Worm (Caenorhabditis elegans) whole organism, late embryonic: ENCODE measurements around the gene Y105C5B.1.

Source experiments
- C08G9.2 ChIP-seq: sonication (generic microtip); optimal IDR thresholded peaks from 2 replicates; lab custom pipeline; 2016; ENCODE audit warnings: mild to moderate bottlenecking, missing genetic modification characterization, moderate library complexity, missing compliant biosample characterization
- C38D4.7 ChIP-seq: fragments of 200-800 bp; sonication (Bioruptor generic); optimal IDR thresholded peaks from 2 replicates; lab custom pipeline; 2018; ENCODE audit warnings: mild to moderate bottlenecking, missing genetic modification characterization, moderate library complexity, missing compliant biosample characterization
- ahr-1 ChIP-seq: sonication (generic microtip); optimal IDR thresholded peaks from 2 replicates; lab custom pipeline; 2016; ENCODE audit warnings: missing genetic modification characterization, missing compliant biosample characterization
- ceh-18 ChIP-seq: sonication (generic microtip); optimal IDR thresholded peaks from 2 replicates; lab custom pipeline; 2016; ENCODE audit warnings: missing genetic modification characterization, missing compliant biosample characterization
- ceh-19 ChIP-seq: fragments of 200-800 bp; sonication (Bioruptor generic); optimal IDR thresholded peaks from 2 replicates; lab custom pipeline; 2018; ENCODE audit warnings: mild to moderate bottlenecking, missing genetic modification characterization, missing compliant biosample characterization
- ceh-2 ChIP-seq: sonication (generic microtip); optimal IDR thresholded peaks from 2 replicates; lab custom pipeline; 2016; ENCODE audit warnings: missing genotype, missing genetic modification characterization, missing compliant biosample characterization
- ceh-22 ChIP-seq: sonication (generic microtip); optimal IDR thresholded peaks from 2 replicates; lab custom pipeline; 2017; ENCODE audit warnings: missing biosample characterization, missing genetic modification characterization
- ceh-34 ChIP-seq: sonication (generic microtip); optimal IDR thresholded peaks from 2 replicates; lab custom pipeline; 2016; ENCODE audit warnings: mild to moderate bottlenecking, missing genetic modification characterization, missing compliant biosample characterization
- ceh-6 ChIP-seq: fragments of 200-800 bp; sonication (Bioruptor generic); optimal IDR thresholded peaks from 2 replicates; lab custom pipeline; 2018; ENCODE audit warnings: mild to moderate bottlenecking, missing genetic modification characterization, missing compliant biosample characterization
- che-1 ChIP-seq: sonication (generic microtip); optimal IDR thresholded peaks from 2 replicates; lab custom pipeline; 2016; ENCODE audit warnings: mild to moderate bottlenecking, missing genetic modification characterization, missing compliant biosample characterization
- dmd-4 ChIP-seq: sonication (generic microtip); optimal IDR thresholded peaks from 2 replicates; lab custom pipeline; 2016; ENCODE audit warnings: borderline replicate concordance, missing genetic modification characterization, missing compliant biosample characterization
- dve-1 ChIP-seq: sonication (generic microtip); optimal IDR thresholded peaks from 2 replicates; lab custom pipeline; 2017; ENCODE audit warnings: antibody characterized with exemption, mild to moderate bottlenecking, missing genetic modification characterization, missing compliant biosample characterization
- fax-1 ChIP-seq: sonication (generic microtip); optimal IDR thresholded peaks from 2 replicates; lab custom pipeline; 2016; ENCODE audit warnings: missing genotype, missing genetic modification characterization, missing compliant biosample characterization
- fkh-10 ChIP-seq: fragments of 150-350 bp; optimal IDR thresholded peaks from 2 replicates; lab custom pipeline; 2014; ENCODE audit warnings: missing biosample characterization, missing genetic modification reagents, missing genetic modification characterization
- hlh-8 ChIP-seq: sonication (generic microtip); optimal IDR thresholded peaks from 2 replicates; lab custom pipeline; 2016; ENCODE audit warnings: missing genotype, missing genetic modification characterization, missing compliant biosample characterization
- lin-11 ChIP-seq: fragments of 200-800 bp; sonication (Bioruptor generic); optimal IDR thresholded peaks from 2 replicates; lab custom pipeline; 2018; ENCODE audit warnings: mild to moderate bottlenecking, missing genetic modification characterization, missing compliant biosample characterization
- npax-4 ChIP-seq: sonication (generic microtip); optimal IDR thresholded peaks from 2 replicates; lab custom pipeline; 2016; ENCODE audit warnings: missing genetic modification characterization, missing compliant biosample characterization
- odd-2 ChIP-seq: sonication (generic microtip); optimal IDR thresholded peaks from 2 replicates; lab custom pipeline; 2017; ENCODE audit warnings: antibody characterized with exemption, mild to moderate bottlenecking, missing genetic modification characterization, missing compliant biosample characterization
- pag-3 ChIP-seq: sonication (generic microtip); optimal IDR thresholded peaks from 2 replicates; lab custom pipeline; 2016; ENCODE audit warnings: missing compliant biosample characterization, missing genetic modification characterization, borderline replicate concordance
- pax-1 ChIP-seq: fragments of 150-350 bp; optimal IDR thresholded peaks from 2 replicates; lab custom pipeline; 2014; ENCODE audit warnings: missing biosample characterization, missing genetic modification characterization
- pha-2 ChIP-seq: sonication (generic microtip); optimal IDR thresholded peaks from 2 replicates; lab custom pipeline; 2017; ENCODE audit warnings: mild to moderate bottlenecking, missing genetic modification characterization, missing compliant biosample characterization
- pros-1 ChIP-seq: fragments of 150-350 bp; optimal IDR thresholded peaks from 2 replicates; lab custom pipeline; 2014; ENCODE audit warnings: missing biosample characterization, missing genetic modification reagents, missing genetic modification characterization
- sdc-2 ChIP-seq: sonication (generic microtip); optimal IDR thresholded peaks from 2 replicates; lab custom pipeline; 2016; ENCODE audit warnings: missing genotype, missing genetic modification characterization, missing compliant biosample characterization
- syd-9 ChIP-seq: sonication (generic microtip); optimal IDR thresholded peaks from 2 replicates; lab custom pipeline; 2016; ENCODE audit warnings: mild to moderate bottlenecking, missing genetic modification characterization, moderate library complexity, missing compliant biosample characterization
- tbx-2 ChIP-seq: sonication (generic microtip); optimal IDR thresholded peaks from 2 replicates; lab custom pipeline; 2016; ENCODE audit warnings: missing genetic modification characterization, missing compliant biosample characterization
- tbx-7 ChIP-seq: sonication (generic microtip); optimal IDR thresholded peaks from 2 replicates; lab custom pipeline; 2016; ENCODE audit warnings: missing genotype, missing genetic modification characterization, missing compliant biosample characterization
- unc-55 ChIP-seq: sonication (generic microtip); optimal IDR thresholded peaks from 2 replicates; lab custom pipeline; 2017; ENCODE audit warnings: missing biosample characterization, missing genetic modification reagents, missing genetic modification characterization

The Y105C5B.1 gene

ce11 chrIV:15908251-15908650, 37.8 kb downstream of the Y105C5B.1 start:
- no peak for TF ChIP-seq unc-55 (GFP tag; lab: Kevin White, UChicago)
- no peak for TF ChIP-seq dmd-4
- TF ChIP-seq tbx-2 (tag; lab: Kevin White, UChicago): no peak
- TF ChIP-seq dve-1: no peak
- no peak for TF ChIP-seq pag-3 (tag; lab: Kevin White, UChicago)
- TF ChIP-seq sdc-2 (tag; lab: Kevin White, UChicago): no peak
- TF ChIP-seq pros-1 (tag; lab: Kevin White, UChicago): no peak
- no peak for TF ChIP-seq pax-1 (tag; lab: Kevin White, UChicago)
- TF ChIP-seq ceh-2: no peak
- no peak for TF ChIP-seq npax-4
- TF ChIP-seq odd-2: no peak
- no peak for TF ChIP-seq fax-1 (tag; lab: Kevin White, UChicago)
- no peak for TF ChIP-seq C08G9.2 (tag; lab: Kevin White, UChicago)
- TF ChIP-seq fkh-10: no peak
- TF ChIP-seq tbx-7 (tag; lab: Kevin White, UChicago): no peak
- TF ChIP-seq ceh-19 (GFP tag; lab: Kevin White, UChicago): no peak
- TF ChIP-seq ceh-18 (tag; lab: Kevin White, UChicago): no peak
- TF ChIP-seq hlh-8 (tag; lab: Kevin White, UChicago): no peak

DNA sequence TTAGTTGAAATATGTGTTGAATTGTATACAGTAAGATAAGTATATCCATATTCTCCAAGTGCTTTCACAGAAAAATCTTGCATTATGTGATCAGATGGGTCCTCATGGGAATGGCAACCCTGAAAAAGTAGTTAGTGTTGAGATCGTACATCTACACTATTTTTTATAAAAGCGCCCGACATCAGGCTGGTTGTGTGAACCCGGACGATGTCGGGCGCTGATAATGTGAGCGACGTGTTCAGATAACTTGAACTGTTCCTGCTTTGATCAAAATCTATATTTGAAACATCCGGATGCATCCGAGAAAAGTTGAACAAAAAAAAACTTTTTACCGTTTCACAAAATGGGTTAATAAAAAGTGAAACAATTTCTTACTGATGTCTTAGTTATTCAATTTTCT, 44.6 kb downstream of the Y105C5B.1 start:
- TF ChIP-seq che-1 (tag; lab: Kevin White, UChicago): no peak
- no peak for TF ChIP-seq ceh-2
- no peak for TF ChIP-seq pag-3 (tag; lab: Kevin White, UChicago)
- no peak for TF ChIP-seq ceh-34 (tag; lab: Kevin White, UChicago)
- TF ChIP-seq npax-4: no peak
- no peak for TF ChIP-seq ceh-22 (tag; lab: Kevin White, UChicago)
- TF ChIP-seq C38D4.7: no peak
- no peak for TF ChIP-seq syd-9 (tag; lab: Kevin White, UChicago)
- TF ChIP-seq hlh-8 (tag; lab: Kevin White, UChicago): no peak
- no peak for TF ChIP-seq pha-2 (tag; lab: Kevin White, UChicago)
- TF ChIP-seq ceh-6 (GFP tag; lab: Kevin White, UChicago): no peak
- no peak for TF ChIP-seq lin-11
- TF ChIP-seq ahr-1 (tag; lab: Kevin White, UChicago): no peak
